Worm (Caenorhabditis elegans) whole organism, late embryonic: ENCODE measurements around the gene E04F6.10.

ENCODE experiments used
- ceh-31 ChIP-seq: sonication (generic microtip); optimal IDR thresholded peaks from 2 replicates; lab custom pipeline; 2016; ENCODE audit warnings: missing genetic modification characterization, missing compliant biosample characterization
- pha-4 ChIP-seq: fragments of 150-350 bp; optimal IDR thresholded peaks from 2 replicates; lab custom pipeline; 2018; ENCODE audit warnings: missing biosample characterization, missing genetic modification reagents, missing genetic modification characterization
- sox-2 ChIP-seq: fragments of 200-800 bp; sonication (Bioruptor generic); IDR thresholded peaks from 2 replicates; pipeline ENCODE4 v1.3.6; 2022; ENCODE audit warnings: missing genetic modification reagents, missing genetic modification characterization, missing compliant biosample characterization
- tbx-2 ChIP-seq: sonication (generic microtip); optimal IDR thresholded peaks from 2 replicates; lab custom pipeline; 2016; ENCODE audit warnings: missing genetic modification characterization, missing compliant biosample characterization

DNA sequence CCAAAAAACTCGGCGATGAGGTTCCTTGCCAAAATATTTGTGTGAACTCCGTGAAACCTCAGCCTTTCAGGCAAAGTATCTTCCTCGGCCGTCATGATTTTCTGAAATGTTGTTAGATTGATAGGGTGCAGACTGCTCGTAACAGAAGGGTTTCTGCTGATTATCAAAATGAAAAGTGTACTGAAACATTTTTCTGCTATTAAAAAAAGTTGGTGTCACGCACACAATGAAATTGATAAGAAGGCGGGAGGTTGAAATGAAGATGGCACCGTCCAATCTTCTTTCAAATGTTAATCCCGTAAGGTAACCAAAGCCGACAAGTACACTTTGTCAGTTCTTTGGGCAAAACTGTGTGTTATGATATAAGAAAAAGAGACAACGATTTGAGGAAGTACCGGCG lies 20.0 kb upstream of the E04F6.10 start:
- TF ChIP-seq sox-2 (GFP tag; lab: Robert Waterston, UW) (no peak), tbx-2 (tag; lab: Kevin White, UChicago) (no peak), pha-4 (tag; lab: Kevin White, UChicago) (no peak), ceh-31 (tag; lab: Kevin White, UChicago) (no peak)
